Worm (Caenorhabditis elegans) whole organism, mixed stage, embryonic: ENCODE measurements around the gene bath-36.

Experiments used
- M03D4.4 ChIP-seq: sonication (generic microtip); optimal IDR thresholded peaks from 2 replicates; lab custom pipeline; 2017; ENCODE audit warnings: mild to moderate bottlenecking, missing genetic modification characterization, missing compliant biosample characterization
- bed-3 ChIP-seq: fragments of 200-800 bp; sonication (Bioruptor generic); optimal IDR thresholded peaks from 3 replicates; lab custom pipeline; 2018; ENCODE audit warnings: mild to moderate bottlenecking, missing genetic modification characterization, moderate library complexity, missing compliant biosample characterization
- blmp-1 ChIP-seq: fragments of 150-350 bp; optimal IDR thresholded peaks from 2 replicates; lab custom pipeline; 2014; ENCODE audit warnings: missing biosample characterization, missing genetic modification characterization
- ceh-39 ChIP-seq: fragments of 150-350 bp; optimal IDR thresholded peaks from 2 replicates; lab custom pipeline; 2014; ENCODE audit warnings: missing biosample characterization, missing genetic modification characterization
- ceh-43 ChIP-seq: fragments of 200-800 bp; sonication (Bioruptor generic); optimal IDR thresholded peaks from 2 replicates; lab custom pipeline; 2018; ENCODE audit warnings: mild to moderate bottlenecking, missing genetic modification characterization, moderate library complexity, missing compliant biosample characterization
- ceh-83 ChIP-seq: fragments of 200-800 bp; sonication (Bioruptor generic); optimal IDR thresholded peaks from 2 replicates; lab custom pipeline; 2018; ENCODE audit warnings: mild to moderate bottlenecking, missing genetic modification characterization, missing compliant biosample characterization
- ces-1 ChIP-seq: fragments of 150-350 bp; optimal IDR thresholded peaks from 2 replicates; lab custom pipeline; 2014; ENCODE audit warnings: missing biosample characterization, missing genetic modification reagents, missing genetic modification characterization
- cnd-1 ChIP-seq: fragments of 200-800 bp; sonication (Bioruptor generic); optimal IDR thresholded peaks from 2 replicates; lab custom pipeline; 2018; ENCODE audit warnings: mild to moderate bottlenecking, missing genetic modification characterization, missing compliant biosample characterization
- drap-1 ChIP-seq: fragments of 200-800 bp; sonication (Bioruptor generic); optimal IDR thresholded peaks from 3 replicates; lab custom pipeline; 2018; ENCODE audit warnings: mild to moderate bottlenecking, missing genetic modification characterization, missing compliant biosample characterization
- elt-1 ChIP-seq: sonication (generic microtip); optimal IDR thresholded peaks from 2 replicates; lab custom pipeline; 2017; ENCODE audit warnings: missing genetic modification characterization, mild to moderate bottlenecking, missing compliant biosample characterization, antibody characterized with exemption, moderate library complexity, borderline replicate concordance; ENCODE audit not compliant: insufficient read depth
- elt-3 ChIP-seq: fragments of 150-350 bp; optimal IDR thresholded peaks from 2 replicates; lab custom pipeline; 2014; ENCODE audit warnings: missing biosample characterization, missing genetic modification characterization
- flh-1 ChIP-seq: fragments of 200-800 bp; sonication (Bioruptor generic); optimal IDR thresholded peaks from 2 replicates; lab custom pipeline; 2018; ENCODE audit warnings: mild to moderate bottlenecking, missing genetic modification characterization, moderate library complexity, missing compliant biosample characterization
- ham-2 ChIP-seq: fragments of 200-800 bp; sonication (Bioruptor generic); optimal IDR thresholded peaks from 2 replicates; lab custom pipeline; 2018; ENCODE audit warnings: mild to moderate bottlenecking, missing genetic modification characterization, missing compliant biosample characterization
- hlh-1 ChIP-seq: fragments of 150-350 bp; optimal IDR thresholded peaks from 2 replicates; lab custom pipeline; 2014; ENCODE audit warnings: missing biosample characterization, missing genetic modification reagents, missing genetic modification characterization
- lin-13 ChIP-seq: fragments of 150-350 bp; optimal IDR thresholded peaks from 2 replicates; lab custom pipeline; 2014; ENCODE audit warnings: missing biosample characterization, missing genetic modification characterization
- lsy-2 ChIP-seq: fragments of 150-350 bp; optimal IDR thresholded peaks from 2 replicates; lab custom pipeline; 2014; ENCODE audit warnings: missing biosample characterization, missing genetic modification characterization
- mab-5 ChIP-seq: fragments of 150-350 bp; optimal IDR thresholded peaks from 2 replicates; lab custom pipeline; 2014; ENCODE audit warnings: missing biosample characterization, missing genetic modification characterization
- mep-1 ChIP-seq: fragments of 150-350 bp; optimal IDR thresholded peaks from 2 replicates; lab custom pipeline; 2017; ENCODE audit warnings: missing biosample characterization, missing genetic modification reagents, missing genetic modification characterization, inconsistent platforms
- nhr-12 ChIP-seq: fragments of 150-350 bp; optimal IDR thresholded peaks from 2 replicates; lab custom pipeline; 2014; ENCODE audit warnings: missing biosample characterization, missing genetic modification characterization
- nhr-237 ChIP-seq: fragments of 150-350 bp; optimal IDR thresholded peaks from 2 replicates; lab custom pipeline; 2014; ENCODE audit warnings: missing biosample characterization, missing genetic modification characterization
- nhr-28 ChIP-seq: fragments of 150-350 bp; optimal IDR thresholded peaks from 2 replicates; lab custom pipeline; 2014; ENCODE audit warnings: missing biosample characterization, missing genetic modification characterization
- nhr-76 ChIP-seq: sonication (generic microtip); optimal IDR thresholded peaks from 2 replicates; lab custom pipeline; 2017; ENCODE audit warnings: missing biosample characterization, missing genetic modification characterization
- pha-4 ChIP-seq: fragments of 150-350 bp; optimal IDR thresholded peaks from 2 replicates; lab custom pipeline; 2018; ENCODE audit warnings: missing biosample characterization, missing genetic modification reagents, missing genetic modification characterization
- sem-2 ChIP-seq: fragments of 200-800 bp; sonication (Bioruptor generic); optimal IDR thresholded peaks from 2 replicates; lab custom pipeline; 2018; ENCODE audit warnings: mild to moderate bottlenecking, missing genetic modification characterization, missing compliant biosample characterization
- tbx-8 ChIP-seq: fragments of 200-800 bp; sonication (Bioruptor generic); optimal IDR thresholded peaks from 2 replicates; lab custom pipeline; 2018; ENCODE audit warnings: mild to moderate bottlenecking, missing genetic modification characterization, moderate library complexity, missing compliant biosample characterization
- unc-120 ChIP-seq: sonication (generic microtip); optimal IDR thresholded peaks from 2 replicates; lab custom pipeline; 2017; ENCODE audit warnings: missing genetic modification characterization, missing compliant biosample characterization; ENCODE audit not compliant: poor library complexity, severe bottlenecking
- unc-39 ChIP-seq: fragments of 150-350 bp; optimal IDR thresholded peaks from 2 replicates; lab custom pipeline; 2014; ENCODE audit warnings: missing biosample characterization, missing genetic modification characterization
- unc-62 ChIP-seq: fragments of 150-350 bp; optimal IDR thresholded peaks from 2 replicates; lab custom pipeline; 2014; ENCODE audit warnings: missing biosample characterization, missing genetic modification reagents, missing genetic modification characterization
- zip-8 ChIP-seq: fragments of 150-350 bp; optimal IDR thresholded peaks from 2 replicates; lab custom pipeline; 2014; ENCODE audit warnings: missing biosample characterization, missing genetic modification characterization
- ztf-11 ChIP-seq: fragments of 150-350 bp; optimal IDR thresholded peaks from 2 replicates; lab custom pipeline; 2014; ENCODE audit warnings: missing biosample characterization, missing genetic modification characterization

Gene bath-36

ce11 chrV:15140247-15140646 lies 47.4 kb upstream of the bath-36 start, which contains the start of gene K08F9.3:
K08F9.3 (plus strand) TSS chrV:15140547.
- TF ChIP-seq nhr-76 (no peak), unc-62 (GFP tag; lab: Kevin White, UChicago) (no peak), ceh-83 (GFP tag; lab: Kevin White, UChicago) (no peak), drap-1 (GFP tag; lab: Kevin White, UChicago) (no peak), elt-3 (tag; lab: Kevin White, UChicago) (no peak), pha-4 (tag; lab: Kevin White, UChicago) (no peak), zip-8 (tag; lab: Kevin White, UChicago) (no peak), M03D4.4 (no peak), hlh-1 (tag; lab: Kevin White, UChicago) (no peak), ztf-11 (tag; lab: Kevin White, UChicago) (no peak), nhr-12 (tag; lab: Kevin White, UChicago) (no peak), sem-2 (GFP tag; lab: Kevin White, UChicago) (no peak), lin-13 (tag; lab: Kevin White, UChicago) (no peak), unc-39 (tag; lab: Kevin White, UChicago) (no peak), nhr-28 (tag; lab: Kevin White, UChicago) (no peak), tbx-8 (GFP tag; lab: Kevin White, UChicago) (no peak), mab-5 (tag; lab: Kevin White, UChicago) (no peak)

ce11 chrV:15143285-15143684 lies 44.4 kb upstream of the bath-36 start, which contains the start of gene K08F9.1:
K08F9.1 (minus strand) TSS chrV:15143385.
- no peak for TF ChIP-seq lsy-2 (tag; lab: Kevin White, UChicago)
- TF ChIP-seq drap-1 (GFP tag; lab: Kevin White, UChicago): no peak
- no peak for TF ChIP-seq unc-62 (GFP tag; lab: Kevin White, UChicago)
- no peak for TF ChIP-seq flh-1 (GFP tag; lab: Kevin White, UChicago)
- TF ChIP-seq ceh-83 (GFP tag; lab: Kevin White, UChicago): no peak
- no peak for TF ChIP-seq ztf-11 (tag; lab: Kevin White, UChicago)
- TF ChIP-seq pha-4 (tag; lab: Kevin White, UChicago): no peak
- TF ChIP-seq hlh-1 (tag; lab: Kevin White, UChicago): no peak
- TF ChIP-seq ces-1 (GFP tag; lab: Kevin White, UChicago): no peak
- TF ChIP-seq ham-2: no peak
- no peak for TF ChIP-seq elt-1 (tag; lab: Kevin White, UChicago)
- TF ChIP-seq cnd-1 (tag; lab: Kevin White, UChicago): no peak
- no peak for TF ChIP-seq ceh-39 (tag; lab: Kevin White, UChicago)
- no peak for TF ChIP-seq ceh-43 (GFP tag; lab: Kevin White, UChicago)
- no peak for TF ChIP-seq nhr-237
- no peak for TF ChIP-seq tbx-8 (GFP tag; lab: Kevin White, UChicago)
- no peak for TF ChIP-seq bed-3 (GFP tag; lab: Kevin White, UChicago)

ce11 chrV:15143798-15144197 lies 43.9 kb upstream of the bath-36 start, which contains the start of gene K08F9.4:
K08F9.4 (plus strand) TSS chrV:15144019.
- peak; percentile 59 for TF ChIP-seq ces-1 (GFP tag; lab: Kevin White, UChicago)
- no peak for TF ChIP-seq ham-2
- no peak for TF ChIP-seq ztf-11 (tag; lab: Kevin White, UChicago)
- no peak for TF ChIP-seq unc-39 (tag; lab: Kevin White, UChicago)
- TF ChIP-seq pha-4 (tag; lab: Kevin White, UChicago): peak; percentile 73
- peak; percentile 2 for TF ChIP-seq hlh-1 (tag; lab: Kevin White, UChicago)
- TF ChIP-seq M03D4.4: no peak
- TF ChIP-seq lsy-2 (tag; lab: Kevin White, UChicago): peak; percentile 55
- peak; percentile 63 for TF ChIP-seq mep-1 (tag; lab: Kevin White, UChicago)
- no peak for TF ChIP-seq unc-120 (tag; lab: Kevin White, UChicago)
- peak; percentile 98 for TF ChIP-seq blmp-1 (tag; lab: Kevin White, UChicago)

ce11 chrV:15147776-15148175 lies 39.9 kb upstream of the bath-36 start, which contains the start of gene T09F5.20:
T09F5.20 (minus strand) TSS chrV:15147876.
- no peak for TF ChIP-seq nhr-237

- TF ChIP-seq ceh-39 (tag; lab: Kevin White, UChicago) (no peak), elt-1 (tag; lab: Kevin White, UChicago) (peak; percentile 60)
Observed at ce11 chrV:15148800-15149199, 38.9 kb upstream of the bath-36 start, which contains the start of gene T09F5.1. T09F5.1 (plus strand) TSS chrV:15149100.
